3 worm cellular contexts compared by ENCODE assay signal in the genomic region with DNA sequence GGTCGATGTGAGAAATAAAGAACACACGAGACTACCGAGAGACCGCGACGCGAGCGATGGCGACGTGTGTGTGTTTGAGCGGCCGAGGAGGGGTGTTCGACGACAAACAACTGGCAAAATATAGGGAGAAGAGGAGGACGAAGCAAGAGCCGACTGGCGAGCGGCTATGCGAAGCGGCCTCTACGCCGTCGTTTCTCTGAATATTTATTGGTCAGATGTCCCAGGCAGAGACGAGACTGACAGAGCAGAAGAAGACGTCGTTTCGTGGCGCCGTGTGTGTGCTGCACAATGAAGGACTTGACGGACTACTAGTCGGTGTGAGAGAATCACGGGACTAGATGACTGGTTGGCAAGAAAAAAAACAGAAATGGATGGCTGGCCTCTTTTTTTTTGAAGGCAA.
TF ChIP-seq lines count a peak whose summit lies in the region.

No protein-coding gene starts in this region.

TF ChIP-seq in whole organism, L1 larva, 84 proteins besides CTCF, POLR2A, EP300 and RAD21 (continued from another document):
- TF ChIP-seq lin-15B (tag; optimal IDR thresholded peaks at IDR 0.05; lab: Kevin White, UChicago) (no peak), nhr-71 (tag; optimal IDR thresholded peaks at IDR 0.05; lab: Kevin White, UChicago) (peak; percentile 56), ets-5 (GFP tag; IDR thresholded peaks at IDR 0.05; lab: Robert Waterston, UW) (no peak), lin-13 (GFP tag; optimal IDR thresholded peaks at IDR 0.05; lab: Kevin White, UChicago) (no peak), lin-14 (GFP tag; optimal IDR thresholded peaks at IDR 0.05; lab: Kevin White, UChicago) (peak; percentile 81), efl-1 (optimal IDR thresholded peaks at IDR 0.05; lab: Kevin White, UChicago) (no peak), efl-1 (GFP tag; optimal IDR thresholded peaks at IDR 0.05 in 1 of 2; lab: Kevin White, UChicago) (peak in 1 of 2 experiments; percentile 64), ceh-63 (GFP tag; optimal IDR thresholded peaks at IDR 0.05; lab: Kevin White, UChicago) (no peak), tbx-2 (tag; optimal IDR thresholded peaks at IDR 0.05; lab: Kevin White, UChicago) (no peak), xbp-1 (tag; optimal IDR thresholded peaks at IDR 0.05; lab: Kevin White, UChicago) (peak; percentile 21), ceh-8 (GFP tag; optimal IDR thresholded peaks at IDR 0.05; lab: Kevin White, UChicago) (no peak), pax-3 (tag; optimal IDR thresholded peaks at IDR 0.05; lab: Kevin White, UChicago) (peak; percentile 78), fkh-8 (tag; optimal IDR thresholded peaks at IDR 0.05; lab: Kevin White, UChicago) (peak; percentile 88), skn-1 (tag; optimal IDR thresholded peaks at IDR 0.05; lab: Kevin White, UChicago) (no peak), sox-4 (tag; optimal IDR thresholded peaks at IDR 0.05; lab: Kevin White, UChicago) (no peak), swsn-7 (tag; optimal IDR thresholded peaks at IDR 0.05; lab: Kevin White, UChicago) (peak; percentile 15), snpc-4 (tag; optimal IDR thresholded peaks at IDR 0.05; lab: Kevin White, UChicago) (peak; percentile 25), efl-3 (GFP tag; optimal IDR thresholded peaks at IDR 0.05; lab: Kevin White, UChicago) (no peak), unc-86 (tag; optimal IDR thresholded peaks at IDR 0.05; lab: Kevin White, UChicago) (peak; percentile 34), lir-3 (tag; optimal IDR thresholded peaks at IDR 0.05; lab: Kevin White, UChicago; ENCODE audit: poor library complexity) (peak; percentile 53)

TF ChIP-seq in whole organism, L2 larva, 48 proteins besides CTCF, POLR2A, EP300 and RAD21 (continued from another document):
- no peak for TF ChIP-seq elt-1 (tag; optimal IDR thresholded peaks at IDR 0.05; lab: Kevin White, UChicago)
- peak; percentile 35 for TF ChIP-seq crh-2 (tag; optimal IDR thresholded peaks at IDR 0.05; lab: Kevin White, UChicago)
- peak; percentile 35 for TF ChIP-seq F13H6.1 (tag; optimal IDR thresholded peaks at IDR 0.05; lab: Kevin White, UChicago)
- peak in 1 of 2 experiments; percentile 7 for TF ChIP-seq mdl-1 (tag; optimal IDR thresholded peaks at IDR 0.05; lab: Kevin White, UChicago)
- TF ChIP-seq Y55F3AM.14 (GFP tag; optimal IDR thresholded peaks at IDR 0.05; lab: Kevin White, UChicago) = no peak
- TF ChIP-seq nhr-6 (tag; optimal IDR thresholded peaks at IDR 0.05; lab: Kevin White, UChicago) = no peak
- TF ChIP-seq ztf-1 (GFP tag; conservative IDR thresholded peaks at IDR 0.05; lab: Robert Waterston, UW) = no peak
- TF ChIP-seq mbf-1 (tag; optimal IDR thresholded peaks at IDR 0.05; lab: Kevin White, UChicago) = no peak
- peak; percentile 24 for TF ChIP-seq snpc-4 (tag; optimal IDR thresholded peaks at IDR 0.05; lab: Kevin White, UChicago)
- peak; percentile 80 for TF ChIP-seq lin-11 (tag; optimal IDR thresholded peaks at IDR 0.05; lab: Kevin White, UChicago)
- no peak for TF ChIP-seq sem-4 (tag; optimal IDR thresholded peaks at IDR 0.05; lab: Kevin White, UChicago)
- TF ChIP-seq ama-1 (optimal IDR thresholded peaks at IDR 0.05; lab: Kevin White, UChicago) = no peak
- TF ChIP-seq nhr-129 (tag; optimal IDR thresholded peaks at IDR 0.05; lab: Kevin White, UChicago) = peak; percentile 43

TF ChIP-seq in whole organism, L4 larva, 104 proteins besides CTCF, POLR2A, EP300 and RAD21 (continued from another document):
- TF ChIP-seq daf-16 (GFP tag; optimal IDR thresholded peaks at IDR 0.05; lab: Kevin White, UChicago) (no peak), daf-16 (tag; optimal IDR thresholded peaks at IDR 0.05; lab: Kevin White, UChicago) (no peak), T26A8.4 (GFP tag; IDR thresholded peaks at IDR 0.05; lab: Robert Waterston, UW) (no peak), fkh-10 (GFP tag; optimal IDR thresholded peaks at IDR 0.05; lab: Kevin White, UChicago) (peak; percentile 61), F37D6.2 (tag; optimal IDR thresholded peaks at IDR 0.05; lab: Kevin White, UChicago) (peak; percentile 75), nhr-42 (GFP tag; IDR thresholded peaks at IDR 0.05; lab: Robert Waterston, UW) (no peak), rbr-2 (tag; optimal IDR thresholded peaks at IDR 0.05; lab: Kevin White, UChicago) (peak; percentile 79), lin-38 (GFP tag; IDR thresholded peaks at IDR 0.05; lab: Robert Waterston, UW) (no peak), ces-1 (GFP tag; optimal IDR thresholded peaks at IDR 0.05; lab: Kevin White, UChicago) (no peak), hif-1 (tag; optimal IDR thresholded peaks at IDR 0.05; lab: Kevin White, UChicago) (peak in 1 of 2 experiments; percentile 39), hlh-11 (tag; optimal IDR thresholded peaks at IDR 0.05; lab: Kevin White, UChicago) (peak; percentile 41), F26F4.8 (GFP tag; conservative IDR thresholded peaks at IDR 0.05; lab: Robert Waterston, UW) (no peak), lin-15B (tag; optimal IDR thresholded peaks at IDR 0.05; lab: Kevin White, UChicago) (no peak), mdl-1 (tag; optimal IDR thresholded peaks at IDR 0.05; lab: Kevin White, UChicago) (peak in 1 of 2 experiments; percentile 70), nhr-77 (tag; optimal IDR thresholded peaks at IDR 0.05; lab: Kevin White, UChicago) (no peak), aly-2 (tag; optimal IDR thresholded peaks at IDR 0.05; lab: Kevin White, UChicago) (no peak), ceh-82 (tag; optimal IDR thresholded peaks at IDR 0.05; lab: Kevin White, UChicago) (no peak), mxl-2 (GFP tag; conservative IDR thresholded peaks at IDR 0.05; lab: Robert Waterston, UW) (no peak), ama-1 (optimal IDR thresholded peaks at IDR 0.05; lab: Kevin White, UChicago) (no peak), ceh-20 (GFP tag; IDR thresholded peaks at IDR 0.05; lab: Robert Waterston, UW) (no peak), lsy-2 (tag; optimal IDR thresholded peaks at IDR 0.05; lab: Kevin White, UChicago) (peak; percentile 3 to 50), ceh-32 (tag; optimal IDR thresholded peaks at IDR 0.05; lab: Kevin White, UChicago; ENCODE audit: poor library complexity) (no peak), nhr-76 (tag; optimal IDR thresholded peaks at IDR 0.05; lab: Kevin White, UChicago) (no peak), nhr-28 (tag; optimal IDR thresholded peaks at IDR 0.05; lab: Kevin White, UChicago) (no peak)
